Worm (Caenorhabditis elegans) whole organism, L3 larva: Measurements from ENCODE around the gene gipc-2.

Source experiments
- ama-1 ChIP-seq: fragments of 150-350 bp; optimal IDR thresholded peaks from 2 replicates; lab custom pipeline; 2018
- elt-1 ChIP-seq: fragments of 150-350 bp; optimal IDR thresholded peaks from 2 replicates; lab custom pipeline; 2014; ENCODE audit warnings: missing biosample characterization, missing genetic modification characterization
- elt-3 ChIP-seq, 3 experiments: fragments of 150-350 bp in 1 of 3; sonication (generic microtip) in 2 of 3; optimal IDR thresholded peaks; 2 replicates in 2 of 3; 4 replicates in 1 of 3; lab custom pipeline; 2014 to 2017; ENCODE audit warnings: missing biosample characterization in 3 of 3, missing genetic modification characterization in 3 of 3
- fos-1 ChIP-seq: fragments of 150-350 bp; optimal IDR thresholded peaks from 2 replicates; lab custom pipeline; 2014; ENCODE audit warnings: missing biosample characterization, missing genetic modification characterization
- lin-15B ChIP-seq: fragments of 150-350 bp; optimal IDR thresholded peaks from 2 replicates; lab custom pipeline; 2014; ENCODE audit warnings: missing biosample characterization, missing genetic modification characterization
- lsy-12 ChIP-seq: sonication (generic microtip); optimal IDR thresholded peaks from 2 replicates; lab custom pipeline; 2016; ENCODE audit warnings: mild to moderate bottlenecking, missing genetic modification characterization, missing compliant biosample characterization
- nfya-1 ChIP-seq: sonication (generic microtip); optimal IDR thresholded peaks from 2 replicates; lab custom pipeline; 2017; ENCODE audit warnings: missing genetic modification characterization, mild to moderate bottlenecking, missing compliant biosample characterization, antibody characterized with exemption, moderate library complexity; ENCODE audit not compliant: insufficient read depth
- nhr-11 ChIP-seq: fragments of 150-350 bp; optimal IDR thresholded peaks from 2 replicates; lab custom pipeline; 2014; ENCODE audit warnings: missing biosample characterization, missing genetic modification characterization
- nhr-12 ChIP-seq: fragments of 150-350 bp; optimal IDR thresholded peaks from 2 replicates; lab custom pipeline; 2014; ENCODE audit warnings: missing biosample characterization, missing genetic modification characterization
- nhr-23 ChIP-seq: fragments of 150-350 bp; optimal IDR thresholded peaks from 2 replicates; lab custom pipeline; 2014; ENCODE audit warnings: missing biosample characterization, missing genetic modification reagents, missing genetic modification characterization
- nhr-237 ChIP-seq: fragments of 150-350 bp; optimal IDR thresholded peaks from 2 replicates; lab custom pipeline; 2014; ENCODE audit warnings: missing biosample characterization, missing genetic modification characterization
- nhr-25 ChIP-seq: sonication (generic microtip); optimal IDR thresholded peaks from 2 replicates; lab custom pipeline; 2017; ENCODE audit warnings: missing biosample characterization, missing genetic modification characterization
- nhr-76 ChIP-seq: fragments of 150-350 bp; sonication (generic microtip); optimal IDR thresholded peaks from 5 replicates; lab custom pipeline; 2014; ENCODE audit warnings: missing biosample characterization, missing genetic modification characterization
- pha-4 ChIP-seq: fragments of 150-350 bp; optimal IDR thresholded peaks from 2 replicates; lab custom pipeline; 2014; ENCODE audit warnings: missing biosample characterization, missing genetic modification reagents, missing genetic modification characterization
- skn-1 ChIP-seq: fragments of 150-350 bp; optimal IDR thresholded peaks from 2 replicates; lab custom pipeline; 2014; ENCODE audit warnings: missing biosample characterization, missing genetic modification characterization
- unc-39 ChIP-seq: sonication (generic microtip); optimal IDR thresholded peaks from 4 replicates; lab custom pipeline; 2017; ENCODE audit warnings: missing biosample characterization, missing genetic modification characterization

Gene gipc-2

DNA sequence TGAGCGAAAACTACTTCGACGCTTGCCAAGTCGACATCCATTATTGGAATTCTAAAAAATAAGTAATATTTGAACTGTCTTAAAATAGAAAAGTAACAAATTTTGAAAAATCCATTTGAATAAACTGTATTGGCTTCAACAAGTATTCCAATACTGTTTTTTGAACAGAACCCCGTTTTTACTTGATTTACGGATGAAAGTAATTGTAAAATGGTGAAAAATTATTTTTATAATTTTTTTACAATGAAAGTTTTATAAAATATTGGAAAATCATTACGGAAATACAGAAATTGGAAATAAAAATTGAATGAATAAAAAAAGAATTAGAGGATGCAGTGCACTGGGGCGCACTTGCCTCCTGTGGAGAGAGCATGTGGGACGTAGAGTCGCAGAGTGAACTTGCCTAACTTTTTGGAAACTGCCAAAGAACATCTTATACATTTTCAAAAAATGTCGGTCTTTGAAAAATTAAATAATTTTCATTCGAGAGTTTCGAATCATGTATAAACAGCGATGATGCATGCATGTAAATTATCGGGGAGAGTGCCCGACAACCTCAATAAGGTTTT, 45.2 kb downstream of the gipc-2 start, which contains the start of gene rrp-1:
rrp-1 (minus strand) TSS at position 51 of the 569 bp plus-strand sequence.
- TF ChIP-seq lin-15B (tag; lab: Kevin White, UChicago) = peak; percentile 4
- peak; percentile 6 for TF ChIP-seq nfya-1 (tag; lab: Kevin White, UChicago)
- no peak for TF ChIP-seq fos-1
- TF ChIP-seq nhr-23 = no peak
- TF ChIP-seq skn-1 (tag; lab: Kevin White, UChicago) = no peak

DNA sequence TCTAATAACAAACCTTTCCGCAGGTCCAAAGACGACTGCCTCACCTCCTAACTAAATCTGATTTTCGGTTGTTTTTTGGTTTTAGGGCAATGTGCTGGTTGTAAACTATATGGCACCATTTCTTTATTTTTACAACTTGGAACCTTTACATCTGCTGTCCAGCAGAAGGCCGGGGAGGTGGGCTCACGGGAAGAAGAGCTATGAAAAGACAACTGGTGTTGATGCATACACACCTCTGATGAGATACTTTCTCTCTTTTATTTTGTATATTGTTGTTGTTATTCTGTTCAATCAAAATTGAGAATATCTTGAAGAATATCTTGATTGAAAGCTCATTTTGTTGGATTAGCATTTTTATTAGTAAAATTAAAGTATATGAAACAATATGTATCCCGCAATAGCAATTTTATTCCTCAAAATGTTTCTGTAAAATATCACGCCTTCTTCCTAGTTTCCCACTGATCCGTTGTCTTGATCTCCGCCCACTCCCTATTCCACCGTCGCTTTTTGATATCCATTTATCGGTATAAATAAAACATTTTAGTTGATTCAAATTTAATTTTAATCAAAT, 49.8 kb downstream of the gipc-2 start, which contains the start of gene dhp-2:
dhp-2 (plus strand) TSS at position 521 of the 571 bp plus-strand sequence.
- TF ChIP-seq nhr-76 (tag; lab: Kevin White, UChicago) = no peak
- no peak for TF ChIP-seq elt-3 (tag; optimal IDR thresholded peaks at IDR 0.05; lab: Kevin White, UChicago)
- no peak for TF ChIP-seq lsy-12 (tag; lab: Kevin White, UChicago)
- no peak for TF ChIP-seq pha-4
- TF ChIP-seq nhr-12 (tag; lab: Kevin White, UChicago) = no peak
- TF ChIP-seq nhr-11 = no peak
- TF ChIP-seq skn-1 (tag; lab: Kevin White, UChicago) = no peak
- no peak for TF ChIP-seq nhr-25 (tag; lab: Kevin White, UChicago)
- TF ChIP-seq unc-39 (tag; lab: Kevin White, UChicago) = no peak
- no peak for TF ChIP-seq nhr-237 (tag; lab: Kevin White, UChicago)
- TF ChIP-seq ama-1 (lab: Kevin White, UChicago) = no peak
- TF ChIP-seq elt-1 (tag; lab: Kevin White, UChicago) = no peak
- TF ChIP-seq lin-15B (tag; lab: Kevin White, UChicago) = no peak
